Worm (Caenorhabditis elegans) whole organism, L4 larva: Measurements from ENCODE around the gene F21D5.7.

Experiments used
- F10B5.3 ChIP-seq: sonication (generic microtip); optimal IDR thresholded peaks from 2 replicates; lab custom pipeline; 2016; ENCODE audit warnings: mild to moderate bottlenecking, missing genetic modification characterization, missing compliant biosample characterization
- F49E8.2 ChIP-seq: sonication (generic microtip); optimal IDR thresholded peaks from 2 replicates; lab custom pipeline; 2016; ENCODE audit warnings: missing compliant biosample characterization, mild to moderate bottlenecking, missing genetic modification characterization, borderline replicate concordance
- R02D3.7 ChIP-seq: fragments of 150-350 bp; sonication (generic microtip); optimal IDR thresholded peaks from 3 replicates; lab custom pipeline; 2014; ENCODE audit warnings: missing biosample characterization, missing genetic modification characterization
- T20F7.1 ChIP-seq: fragments of 200-800 bp; sonication (Bioruptor generic); optimal IDR thresholded peaks from 2 replicates; lab custom pipeline; 2018; ENCODE audit warnings: mild to moderate bottlenecking, missing genetic modification characterization, missing compliant biosample characterization
- T26A8.4 ChIP-seq: fragments of 200-800 bp; sonication (Bioruptor generic); IDR thresholded peaks from 2 replicates; pipeline ENCODE4 v1.3.6; 2022; ENCODE audit warnings: missing genetic modification characterization, missing compliant biosample characterization
- Y105C5A.15 ChIP-seq: fragments of 200-800 bp; sonication (Bioruptor generic); IDR thresholded peaks from 2 replicates; pipeline ENCODE4 v1.3.6; 2022; ENCODE audit warnings: missing genetic modification characterization, missing compliant biosample characterization
- Y5F2A.4 ChIP-seq: fragments of 200-800 bp; sonication (Bioruptor generic); optimal IDR thresholded peaks from 2 replicates; lab custom pipeline; 2018; ENCODE audit warnings: mild to moderate bottlenecking, missing genetic modification characterization, missing compliant biosample characterization
- ZK337.2 ChIP-seq: fragments of 200-800 bp; sonication (Bioruptor generic); IDR thresholded peaks from 2 replicates; pipeline ENCODE4 v1.3.6; 2022; ENCODE audit warnings: missing genetic modification reagents, missing genetic modification characterization, missing compliant biosample characterization
- ZK546.5 ChIP-seq, 2 experiments: sonication (generic microtip); optimal IDR thresholded peaks; 2 replicates each; lab custom pipeline; 2017; ENCODE audit warnings: missing biosample characterization in 2 of 2, missing genetic modification characterization in 2 of 2
- aly-2 ChIP-seq: sonication (generic microtip); optimal IDR thresholded peaks from 2 replicates; lab custom pipeline; 2018; ENCODE audit warnings: missing biosample characterization, missing genetic modification characterization
- arid-1 ChIP-seq: fragments of 200-800 bp; sonication (Bioruptor generic); conservative IDR thresholded peaks from 2 replicates; pipeline ENCODE4 v1.3.6; 2022; ENCODE audit warnings: missing genetic modification reagents, missing genetic modification characterization, missing compliant biosample characterization
- ceh-20 ChIP-seq: fragments of 200-800 bp; sonication (Bioruptor generic); IDR thresholded peaks from 2 replicates; pipeline ENCODE4 v1.3.6; 2022; ENCODE audit warnings: missing genetic modification reagents, missing genetic modification characterization, missing compliant biosample characterization
- ceh-28 ChIP-seq: fragments of 150-350 bp; optimal IDR thresholded peaks from 2 replicates; lab custom pipeline; 2014; ENCODE audit warnings: missing biosample characterization, missing genetic modification reagents, missing genetic modification characterization
- ceh-62 ChIP-seq: sonication (generic microtip); optimal IDR thresholded peaks from 2 replicates; lab custom pipeline; 2017; ENCODE audit warnings: missing biosample characterization, missing genetic modification characterization
- ces-1 ChIP-seq: fragments of 150-350 bp; sonication (generic microtip); optimal IDR thresholded peaks from 4 replicates; lab custom pipeline; 2014; ENCODE audit warnings: missing biosample characterization, missing genetic modification reagents, missing genetic modification characterization
- cey-2 ChIP-seq: sonication (generic microtip); optimal IDR thresholded peaks from 3 replicates; lab custom pipeline; 2017; ENCODE audit warnings: missing genetic modification characterization, mild to moderate bottlenecking, missing compliant biosample characterization, antibody characterized with exemption, borderline replicate concordance; ENCODE audit not compliant: insufficient read depth
- ctbp-1 ChIP-seq: fragments of 200-800 bp; sonication (Bioruptor generic); IDR thresholded peaks from 2 replicates; pipeline ENCODE4 v1.3.6; 2022; ENCODE audit warnings: missing genetic modification reagents, missing genetic modification characterization, missing compliant biosample characterization
- daf-16 ChIP-seq, 3 experiments: sonication (generic microtip); optimal IDR thresholded peaks; 2 replicates each; lab custom pipeline; 2016 to 2017; ENCODE audit warnings: missing genetic modification characterization in 3 of 3, missing genetic modification reagents in 3 of 3, mild to moderate bottlenecking in 2 of 3, missing compliant biosample characterization in 2 of 3, missing biosample characterization in 1 of 3, moderate library complexity in 1 of 3
- daf-19 ChIP-seq: fragments of 200-800 bp; sonication (Bioruptor generic); conservative IDR thresholded peaks from 2 replicates; pipeline ENCODE4 v1.3.6; 2022; ENCODE audit warnings: missing genetic modification characterization, missing compliant biosample characterization
- duxl-1 ChIP-seq: sonication (generic microtip); optimal IDR thresholded peaks from 2 replicates; lab custom pipeline; 2016; ENCODE audit warnings: mild to moderate bottlenecking, missing genetic modification characterization, moderate library complexity, missing compliant biosample characterization; ENCODE audit not compliant: poor library complexity
- dve-1 ChIP-seq: sonication (generic microtip); optimal IDR thresholded peaks from 2 replicates; lab custom pipeline; 2017; ENCODE audit warnings: antibody characterized with exemption, mild to moderate bottlenecking, missing genetic modification characterization, missing compliant biosample characterization; ENCODE audit not compliant: insufficient read depth
- hif-1 ChIP-seq, 2 experiments: sonication (generic microtip); optimal IDR thresholded peaks; 2 replicates each; lab custom pipeline; 2016 to 2017; ENCODE audit warnings: missing compliant biosample characterization in 2 of 2, missing genetic modification characterization in 2 of 2, missing genetic modification reagents in 2 of 2, missing genotype in 2 of 2, mild to moderate bottlenecking in 1 of 2
- hmg-1.1 ChIP-seq: fragments of 200-800 bp; sonication (Bioruptor generic); IDR thresholded peaks from 2 replicates; pipeline ENCODE4 v1.3.6; 2022; ENCODE audit warnings: missing genetic modification reagents, missing genetic modification characterization, missing compliant biosample characterization
- lin-13 ChIP-seq: fragments of 150-350 bp; optimal IDR thresholded peaks from 2 replicates; lab custom pipeline; 2014; ENCODE audit warnings: missing biosample characterization, missing genetic modification reagents, missing genetic modification characterization
- lin-15B ChIP-seq: fragments of 150-350 bp; sonication (generic microtip); optimal IDR thresholded peaks from 3 replicates; lab custom pipeline; 2014; ENCODE audit warnings: missing biosample characterization, missing genetic modification characterization
- lin-38 ChIP-seq: fragments of 200-800 bp; sonication (Bioruptor generic); IDR thresholded peaks from 2 replicates; pipeline ENCODE4 v1.3.6; 2022; ENCODE audit warnings: missing genetic modification reagents, missing genetic modification characterization, missing compliant biosample characterization
- lir-3 ChIP-seq: sonication (generic microtip); optimal IDR thresholded peaks from 2 replicates; lab custom pipeline; 2016; ENCODE audit warnings: mild to moderate bottlenecking, missing genetic modification characterization, missing compliant biosample characterization
- madf-9 ChIP-seq: fragments of 200-800 bp; sonication (Bioruptor generic); conservative IDR thresholded peaks from 2 replicates; pipeline ENCODE4 v1.3.6; 2022; ENCODE audit warnings: missing genetic modification reagents, missing genetic modification characterization, missing compliant biosample characterization
- mep-1 ChIP-seq: fragments of 150-350 bp; sonication (generic microtip); optimal IDR thresholded peaks from 3 replicates; lab custom pipeline; 2014; ENCODE audit warnings: missing biosample characterization, missing genetic modification characterization
- mxl-2 ChIP-seq: fragments of 200-800 bp; sonication (Bioruptor generic); conservative IDR thresholded peaks from 2 replicates; pipeline ENCODE4 v1.3.6; 2022; ENCODE audit warnings: missing genetic modification reagents, missing genetic modification characterization, missing compliant biosample characterization
- mxl-3 ChIP-seq: fragments of 200-800 bp; sonication (Bioruptor generic); optimal IDR thresholded peaks from 2 replicates; lab custom pipeline; 2018; ENCODE audit warnings: mild to moderate bottlenecking, missing genetic modification characterization, missing compliant biosample characterization
- nhr-10 ChIP-seq: fragments of 150-350 bp; optimal IDR thresholded peaks from 2 replicates; lab custom pipeline; 2014; ENCODE audit warnings: missing biosample characterization, missing genetic modification characterization
- nhr-102 ChIP-seq: sonication (generic microtip); optimal IDR thresholded peaks from 2 replicates; lab custom pipeline; 2016; ENCODE audit warnings: mild to moderate bottlenecking, missing genetic modification characterization, moderate library complexity, missing compliant biosample characterization
- nhr-111 ChIP-seq: fragments of 200-800 bp; sonication (Bioruptor generic); optimal IDR thresholded peaks from 2 replicates; lab custom pipeline; 2018; ENCODE audit warnings: mild to moderate bottlenecking, missing genetic modification characterization, missing compliant biosample characterization
- nhr-237 ChIP-seq: sonication (generic microtip); optimal IDR thresholded peaks from 2 replicates; lab custom pipeline; 2017; ENCODE audit warnings: missing biosample characterization, missing genetic modification characterization
- nhr-25 ChIP-seq: sonication (generic microtip); optimal IDR thresholded peaks from 2 replicates; lab custom pipeline; 2017; ENCODE audit warnings: missing genetic modification characterization, mild to moderate bottlenecking, missing compliant biosample characterization, antibody characterized with exemption, moderate library complexity, borderline replicate concordance; ENCODE audit not compliant: insufficient read depth
- nhr-28 ChIP-seq: fragments of 150-350 bp; optimal IDR thresholded peaks from 2 replicates; lab custom pipeline; 2014; ENCODE audit warnings: missing biosample characterization, missing genetic modification characterization
- nhr-48 ChIP-seq: sonication (generic microtip); optimal IDR thresholded peaks from 2 replicates; lab custom pipeline; 2016; ENCODE audit warnings: mild to moderate bottlenecking, missing genetic modification characterization, missing compliant biosample characterization
- nhr-77 ChIP-seq: fragments of 150-350 bp; optimal IDR thresholded peaks from 2 replicates; lab custom pipeline; 2014; ENCODE audit warnings: missing biosample characterization, missing genetic modification characterization
- rbr-2 ChIP-seq: sonication (generic microtip); optimal IDR thresholded peaks from 2 replicates; lab custom pipeline; 2016; ENCODE audit warnings: missing genotype, missing genetic modification characterization, missing compliant biosample characterization
- sdz-12 ChIP-seq: fragments of 200-800 bp; sonication (Bioruptor generic); optimal IDR thresholded peaks from 2 replicates; lab custom pipeline; 2018; ENCODE audit warnings: mild to moderate bottlenecking, missing genetic modification characterization, missing compliant biosample characterization
- spr-1 ChIP-seq: sonication (generic microtip); optimal IDR thresholded peaks from 2 replicates; lab custom pipeline; 2016; ENCODE audit warnings: mild to moderate bottlenecking, missing genetic modification characterization, missing compliant biosample characterization
- spr-3 ChIP-seq: fragments of 200-800 bp; sonication (Bioruptor generic); optimal IDR thresholded peaks from 2 replicates; lab custom pipeline; 2018; ENCODE audit warnings: mild to moderate bottlenecking, missing genetic modification characterization, missing compliant biosample characterization
- tag-97 ChIP-seq: fragments of 200-800 bp; sonication (Bioruptor generic); IDR thresholded peaks from 2 replicates; pipeline ENCODE4 v1.3.6; 2022; ENCODE audit warnings: missing genetic modification characterization, missing compliant biosample characterization
- tra-1 ChIP-seq: fragments of 200-800 bp; sonication (Bioruptor generic); IDR thresholded peaks from 2 replicates; pipeline ENCODE4 v1.3.6; 2022; ENCODE audit warnings: missing genetic modification reagents, missing genetic modification characterization, missing compliant biosample characterization
- zag-1 ChIP-seq: fragments of 150-350 bp; optimal IDR thresholded peaks from 2 replicates; lab custom pipeline; 2014; ENCODE audit warnings: missing biosample characterization, missing genetic modification characterization
- zfp-3 ChIP-seq: fragments of 200-800 bp; sonication (Bioruptor generic); conservative IDR thresholded peaks from 2 replicates; pipeline ENCODE4 v1.3.6; 2022; ENCODE audit warnings: missing genetic modification reagents, missing genetic modification characterization, missing compliant biosample characterization
- ztf-7 ChIP-seq: fragments of 150-350 bp; optimal IDR thresholded peaks from 2 replicates; lab custom pipeline; 2014; ENCODE audit warnings: missing biosample characterization, missing genetic modification characterization

F21D5.7 gene

ce11 chrIV:8743654-8744332 is at the start of gene F21D5.7 (continued):
- TF ChIP-seq Y105C5A.15: no peak
- TF ChIP-seq hmg-1.1 (GFP tag; lab: Robert Waterston, UW): peak; percentile 34; the same call in 1 of the 2 replicates
- TF ChIP-seq spr-3 (GFP tag; lab: Kevin White, UChicago): no peak
- TF ChIP-seq dve-1: peak; percentile 91
- TF ChIP-seq rbr-2 (tag; lab: Kevin White, UChicago): peak; percentile 64
- TF ChIP-seq F49E8.2: no peak
- peak; percentile 56 for TF ChIP-seq nhr-28
- TF ChIP-seq hif-1 (tag; optimal IDR thresholded peaks at IDR 0.05; lab: Kevin White, UChicago): peak in 1 of 2 experiments; percentile 44
- peak; percentile 46 for TF ChIP-seq spr-1 (tag; lab: Kevin White, UChicago)
- no peak for TF ChIP-seq sdz-12
- TF ChIP-seq mep-1: peak; percentile 80
- TF ChIP-seq ceh-28: peak; percentile 33
- peak; percentile 35; the same call in 1 of the 2 replicates for TF ChIP-seq zfp-3 (GFP tag; lab: Robert Waterston, UW)
- TF ChIP-seq nhr-48: peak; percentile 13
- no peak for TF ChIP-seq nhr-111
- TF ChIP-seq tag-97 (GFP tag; lab: Robert Waterston, UW): no peak
- TF ChIP-seq T20F7.1 (GFP tag; lab: Kevin White, UChicago): peak; percentile 86
- TF ChIP-seq ceh-62 (tag; lab: Kevin White, UChicago): no peak
- no peak for TF ChIP-seq lin-15B (tag; lab: Kevin White, UChicago)
- TF ChIP-seq ztf-7 (tag; lab: Kevin White, UChicago): peak; percentile 72
- TF ChIP-seq Y5F2A.4 (GFP tag; lab: Kevin White, UChicago): no peak

- TF ChIP-seq nhr-10 (tag; lab: Kevin White, UChicago): no peak
- TF ChIP-seq tra-1: peak; percentile 74; the same call in 1 of the 2 replicates
- TF ChIP-seq nhr-102: peak; percentile 3
- no peak for TF ChIP-seq aly-2
- no peak for TF ChIP-seq ceh-62 (tag; lab: Kevin White, UChicago)
- no peak for TF ChIP-seq zag-1
- no peak for TF ChIP-seq daf-16 (GFP tag; optimal IDR thresholded peaks at IDR 0.05; lab: Kevin White, UChicago)
- TF ChIP-seq daf-16 (tag; optimal IDR thresholded peaks at IDR 0.05; lab: Kevin White, UChicago): peak; percentile 26
- TF ChIP-seq R02D3.7 (tag; lab: Kevin White, UChicago): no peak
- no peak for TF ChIP-seq madf-9 (GFP tag; lab: Robert Waterston, UW)
- TF ChIP-seq daf-19: no peak
- no peak for TF ChIP-seq ces-1 (GFP tag; lab: Kevin White, UChicago)
- no peak for TF ChIP-seq arid-1 (GFP tag; lab: Robert Waterston, UW)
- no peak for TF ChIP-seq lin-13
- peak; percentile 84 for TF ChIP-seq nhr-28
- no peak for TF ChIP-seq ctbp-1 (GFP tag; lab: Robert Waterston, UW)
- no peak for TF ChIP-seq nhr-77 (tag; lab: Kevin White, UChicago)
- TF ChIP-seq Y5F2A.4 (GFP tag; lab: Kevin White, UChicago): no peak
- TF ChIP-seq mxl-3 (GFP tag; lab: Kevin White, UChicago): peak; percentile 80
- no peak for TF ChIP-seq duxl-1 (tag; lab: Kevin White, UChicago)
- TF ChIP-seq cey-2: no peak
- TF ChIP-seq nhr-48: no peak
- TF ChIP-seq ZK546.5 (tag; optimal IDR thresholded peaks at IDR 0.05; lab: Kevin White, UChicago): no peak
- TF ChIP-seq lin-38 (GFP tag; lab: Robert Waterston, UW): no peak
- TF ChIP-seq ZK337.2 (GFP tag; lab: Robert Waterston, UW): no peak
- TF ChIP-seq ceh-20 (GFP tag; lab: Robert Waterston, UW): peak; percentile 27; the same call in 1 of the 2 replicates
- no peak for TF ChIP-seq lir-3 (tag; lab: Kevin White, UChicago)
- no peak for TF ChIP-seq F10B5.3 (tag; lab: Kevin White, UChicago)
- no peak for TF ChIP-seq nhr-237 (tag; lab: Kevin White, UChicago)
- no peak for TF ChIP-seq spr-1 (tag; lab: Kevin White, UChicago)
- TF ChIP-seq nhr-25 (tag; lab: Kevin White, UChicago): peak; percentile 94
- no peak for TF ChIP-seq T26A8.4 (GFP tag; lab: Robert Waterston, UW)
- TF ChIP-seq mxl-2 (GFP tag; lab: Robert Waterston, UW): no peak
These were observed 49.7 kb upstream of the F21D5.7 start for ce11 chrIV:8793223-8793622.
